Worm (Caenorhabditis elegans): ENCODE results near the gene T28D6.7.

DNA sequence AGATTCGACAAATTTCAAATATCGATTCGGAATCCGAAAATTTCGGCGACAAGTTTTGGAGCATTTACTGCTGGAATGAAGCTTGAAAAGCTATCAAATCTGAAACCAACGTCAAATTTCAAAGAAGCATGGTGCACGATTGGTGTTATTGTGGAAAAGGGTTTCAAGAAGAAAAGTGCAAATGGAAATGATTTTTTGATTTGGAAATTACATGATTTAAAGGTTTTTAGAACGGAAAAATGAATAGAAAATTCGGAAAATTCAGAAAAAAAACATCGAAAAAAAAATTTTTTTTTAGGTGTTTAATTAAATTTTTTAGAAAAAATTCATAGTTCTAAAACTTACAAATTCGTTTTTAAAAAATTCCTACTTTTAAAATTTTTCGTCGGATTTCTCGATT is 28.2 kb downstream of the T28D6.7 start, which contains the start of gene teg-1:
- no peak for TF ChIP-seq tbx-2 (tag; optimal IDR thresholded peaks at IDR 0.05)
- no peak for TF ChIP-seq nhr-76 (tag; optimal IDR thresholded peaks at IDR 0.05)
- no peak for TF ChIP-seq unc-62 (GFP tag; optimal IDR thresholded peaks at IDR 0.05)
- TF ChIP-seq jun-1 (tag; optimal IDR thresholded peaks at IDR 0.05) = no peak
- no peak for TF ChIP-seq ZK546.5 (tag; optimal IDR thresholded peaks at IDR 0.05)

Data from whole organism, L3 larva.